Fruit fly (Drosophila melanogaster) Kc167 (cell line): ENCODE measurements around the gene CG17258.

Source experiments
- Myc ChIP-seq: fragments of >200 bp; optimal IDR thresholded peaks from 2 replicates; lab custom pipeline; 2017; ENCODE audit warnings: missing external identifiers
- insv ChIP-seq: fragments of >200 bp; optimal IDR thresholded peaks from 3 replicates; lab custom pipeline; 2018; ENCODE audit warnings: missing external identifiers
- psq ChIP-seq: fragments of >200 bp; optimal IDR thresholded peaks from 2 replicates; lab custom pipeline; 2017; ENCODE audit warnings: missing external identifiers
- ttk ChIP-seq: sonication (Bioruptor generic); optimal IDR thresholded peaks from 2 replicates; lab custom pipeline; 2017; ENCODE audit warnings: missing external identifiers

dm6 chr2L:3043647-3044046 is 8.5 kb upstream of the CG17258 start, which contains the start of gene FASN2:
- TF ChIP-seq psq (lab: Kevin White, UChicago) = no peak
- no peak for TF ChIP-seq insv
- TF ChIP-seq Myc (lab: Kevin White, UChicago) = no peak
- TF ChIP-seq ttk = no peak
